Fruit fly (Drosophila melanogaster) whole organism, prepupa: ENCODE measurements around the gene CG13309.

Source experiments
- CG10631 ChIP-seq: fragments of 200-800 bp; sonication (Bioruptor generic); optimal IDR thresholded peaks from 2 replicates; lab custom pipeline; 2016; ENCODE audit warnings: missing biosample characterization, missing genetic modification characterization
- CG11294 ChIP-seq: fragments of 200-800 bp; sonication (Bioruptor generic); IDR thresholded peaks from 2 replicates; pipeline ENCODE4 v1.3.6; 2022; ENCODE audit warnings: missing biosample characterization, missing genetic modification characterization
- CG6163 ChIP-seq: fragments of 200-800 bp; sonication (Bioruptor generic); IDR thresholded peaks from 3 replicates; pipeline ENCODE4 v1.3.6; 2022; ENCODE audit warnings: missing biosample characterization, missing genetic modification characterization
- Gug ChIP-seq: fragments of 200-800 bp; sonication (Bioruptor generic); IDR thresholded peaks from 2 replicates; pipeline ENCODE4 v1.3.6; 2022; ENCODE audit warnings: missing biosample characterization, missing genetic modification characterization
- Sox102F ChIP-seq: fragments of 200-800 bp; sonication (Bioruptor generic); optimal IDR thresholded peaks from 2 replicates; lab custom pipeline; 2016; ENCODE audit warnings: missing biosample characterization, mild to moderate bottlenecking, missing genetic modification characterization
- Sox14 ChIP-seq: fragments of 200-800 bp; sonication (Bioruptor generic); optimal IDR thresholded peaks from 3 replicates; lab custom pipeline; 2016; ENCODE audit warnings: missing biosample characterization, missing genetic modification characterization
- dsx ChIP-seq: fragments of 200-800 bp; optimal IDR thresholded peaks from 3 replicates; lab custom pipeline; 2019; ENCODE audit warnings: missing biosample characterization, mild to moderate bottlenecking, missing genetic modification characterization, moderate library complexity; ENCODE audit not compliant: poor library complexity, severe bottlenecking
- salr ChIP-seq, 2 experiments: fragments of 200-800 bp; sonication (Bioruptor generic); optimal IDR thresholded peaks; 3 replicates each; lab custom pipeline; 2016 to 2018; ENCODE audit warnings: missing biosample characterization in 2 of 2, missing genetic modification characterization in 2 of 2, mild to moderate bottlenecking in 1 of 2
- svp ChIP-seq: fragments of 200-800 bp; sonication (Bioruptor generic); peaks from one replicate; lab custom pipeline; 2016; ENCODE audit warnings: missing biosample characterization, missing genetic modification characterization
- vri ChIP-seq: fragments of 200-800 bp; sonication (Bioruptor generic); optimal IDR thresholded peaks from 3 replicates; lab custom pipeline; 2016; ENCODE audit warnings: missing biosample characterization, mild to moderate bottlenecking, missing genetic modification characterization

DNA sequence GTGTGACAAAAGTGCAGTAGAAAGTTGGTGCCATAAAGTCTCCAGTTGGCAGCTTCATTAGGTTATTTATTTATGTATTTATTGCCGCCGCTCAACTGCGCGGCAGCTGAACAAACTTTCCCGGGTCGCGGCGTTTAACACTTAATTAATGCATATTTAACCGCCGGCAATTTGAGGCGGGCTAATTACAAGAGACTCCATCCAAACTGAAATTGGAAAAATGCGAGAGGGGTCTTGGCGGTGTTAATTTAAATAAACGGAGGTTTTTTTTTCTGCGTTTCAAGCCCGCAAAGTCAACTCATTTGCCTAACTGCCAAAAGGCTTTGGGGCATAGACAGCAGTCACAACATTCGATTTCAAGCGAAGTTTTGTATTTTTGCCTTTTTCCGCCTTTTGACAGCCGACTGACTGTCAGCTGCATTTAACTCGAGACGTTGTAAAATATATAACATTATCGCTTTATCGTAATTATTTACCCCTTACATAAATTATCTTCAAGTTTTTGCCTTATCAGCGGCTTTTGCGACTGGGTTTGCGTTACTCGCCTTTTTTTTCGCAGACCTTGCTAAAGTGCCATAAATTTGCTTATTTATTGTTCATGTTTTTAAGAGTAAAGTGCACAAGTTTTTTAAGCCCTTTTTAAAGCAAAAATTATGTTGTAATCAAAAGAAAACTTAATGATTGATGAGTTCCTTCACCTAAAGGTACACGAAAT is 47.6 kb downstream of the CG13309 start:
- TF ChIP-seq Sox102F (no peak), CG10631 (GFP tag; lab: Kevin White, UChicago) (no peak), Sox14 (GFP tag; lab: Kevin White, UChicago) (no peak), salr (GFP tag; optimal IDR thresholded peaks at IDR 0.05; lab: Kevin White, UChicago) (no peak), dsx (GFP tag; lab: Kevin White, UChicago) (no peak), CG11294 (GFP tag; lab: Robert Waterston, UW) (no peak), svp (GFP tag; lab: Kevin White, UChicago) (no peak), CG6163 (no peak), vri (GFP tag; lab: Kevin White, UChicago) (no peak), Gug (no peak)
